Worm (Caenorhabditis elegans) whole organism, L1 larva: ENCODE data around the gene twk-32.

Experiments used
- Y116A8C.19 ChIP-seq: sonication (generic microtip); optimal IDR thresholded peaks from 2 replicates; lab custom pipeline; 2016; ENCODE audit warnings: missing compliant biosample characterization, missing genetic modification characterization, borderline replicate concordance
- aha-1 ChIP-seq: fragments of 150-350 bp; optimal IDR thresholded peaks from 2 replicates; lab custom pipeline; 2014; ENCODE audit warnings: missing biosample characterization, missing genetic modification characterization
- aly-2 ChIP-seq: fragments of 150-350 bp; optimal IDR thresholded peaks from 2 replicates; lab custom pipeline; 2014; ENCODE audit warnings: missing biosample characterization, missing genetic modification characterization
- ceh-8 ChIP-seq: fragments of 200-800 bp; sonication (Bioruptor generic); optimal IDR thresholded peaks from 2 replicates; lab custom pipeline; 2018; ENCODE audit warnings: mild to moderate bottlenecking, missing genetic modification characterization, moderate library complexity, missing compliant biosample characterization
- dsc-1 ChIP-seq: sonication (generic microtip); optimal IDR thresholded peaks from 2 replicates; lab custom pipeline; 2016; ENCODE audit warnings: mild to moderate bottlenecking, missing genetic modification characterization, missing compliant biosample characterization
- egl-13 ChIP-seq: sonication (generic microtip); optimal IDR thresholded peaks from 2 replicates; lab custom pipeline; 2016; ENCODE audit warnings: missing genotype, missing genetic modification reagents, missing genetic modification characterization, missing compliant biosample characterization
- elt-2 ChIP-seq: sonication (generic microtip); optimal IDR thresholded peaks from 2 replicates; lab custom pipeline; 2016; ENCODE audit warnings: missing genetic modification characterization, mild to moderate bottlenecking, inconsistent platforms, missing compliant biosample characterization, missing genetic modification reagents
- ets-5 ChIP-seq: fragments of 200-800 bp; sonication (Bioruptor generic); IDR thresholded peaks from 2 replicates; pipeline ENCODE4 v1.3.6; 2022; ENCODE audit warnings: missing genetic modification characterization, missing compliant biosample characterization
- fkh-4 ChIP-seq: sonication (generic microtip); optimal IDR thresholded peaks from 2 replicates; lab custom pipeline; 2016; ENCODE audit warnings: missing compliant biosample characterization, missing genetic modification characterization, borderline replicate concordance
- fos-1 ChIP-seq: fragments of 150-350 bp; optimal IDR thresholded peaks from 2 replicates; lab custom pipeline; 2014; ENCODE audit warnings: missing biosample characterization, missing genetic modification characterization
- grh-1 ChIP-seq: fragments of 200-800 bp; sonication (Bioruptor generic); IDR thresholded peaks from 2 replicates; pipeline ENCODE4 v1.3.6; 2022; ENCODE audit warnings: missing genetic modification reagents, missing genetic modification characterization, missing compliant biosample characterization
- hpl-2 ChIP-seq: fragments of 150-350 bp; optimal IDR thresholded peaks from 2 replicates; lab custom pipeline; 2014; ENCODE audit warnings: missing biosample characterization, missing genetic modification reagents, missing genetic modification characterization
- irx-1 ChIP-seq: sonication (generic microtip); optimal IDR thresholded peaks from 2 replicates; lab custom pipeline; 2016; ENCODE audit warnings: missing genetic modification characterization, missing compliant biosample characterization
- isw-1 ChIP-seq: fragments of 200-800 bp; sonication (Bioruptor generic); IDR thresholded peaks from 2 replicates; pipeline ENCODE4 v1.3.6; 2022; ENCODE audit warnings: missing genetic modification characterization, missing compliant biosample characterization
- lin-14 ChIP-seq: fragments of 200-800 bp; sonication (Bioruptor generic); optimal IDR thresholded peaks from 2 replicates; lab custom pipeline; 2018; ENCODE audit warnings: mild to moderate bottlenecking, missing genetic modification characterization, moderate library complexity, missing compliant biosample characterization
- lin-15B ChIP-seq: fragments of 150-350 bp; sonication (generic microtip); optimal IDR thresholded peaks from 3 replicates; lab custom pipeline; 2014; ENCODE audit warnings: missing biosample characterization, missing genetic modification characterization
- lin-35 ChIP-seq, 2 experiments: fragments of 150-350 bp; optimal IDR thresholded peaks; 2 replicates each; lab custom pipeline; 2014; ENCODE audit warnings: missing biosample characterization in 2 of 2, missing genetic modification characterization in 2 of 2, missing genetic modification reagents in 2 of 2
- lin-39 ChIP-seq: fragments of 150-350 bp; optimal IDR thresholded peaks from 2 replicates; lab custom pipeline; 2014; ENCODE audit warnings: missing biosample characterization, missing genetic modification reagents, missing genetic modification characterization
- lir-3 ChIP-seq: sonication (generic microtip); optimal IDR thresholded peaks from 2 replicates; lab custom pipeline; 2016; ENCODE audit warnings: mild to moderate bottlenecking, missing genetic modification characterization, moderate library complexity, missing compliant biosample characterization; ENCODE audit not compliant: poor library complexity
- mdl-1 ChIP-seq, 2 experiments: fragments of 150-350 bp; optimal IDR thresholded peaks; 2 replicates each; lab custom pipeline; 2014 to 2017; ENCODE audit warnings: missing biosample characterization in 2 of 2, missing genetic modification characterization in 2 of 2, inconsistent platforms in 1 of 2
- nhr-11 ChIP-seq: fragments of 150-350 bp; optimal IDR thresholded peaks from 2 replicates; lab custom pipeline; 2014; ENCODE audit warnings: missing biosample characterization, missing genetic modification characterization
- nhr-12 ChIP-seq: sonication (generic microtip); optimal IDR thresholded peaks from 2 replicates; lab custom pipeline; 2017; ENCODE audit warnings: missing biosample characterization, missing genetic modification characterization
- nhr-19 ChIP-seq: fragments of 200-800 bp; sonication (Bioruptor generic); conservative IDR thresholded peaks from 2 replicates; pipeline ENCODE4 v1.3.6; 2022; ENCODE audit warnings: missing genetic modification characterization, missing compliant biosample characterization
- nhr-20 ChIP-seq: sonication (generic microtip); optimal IDR thresholded peaks from 2 replicates; lab custom pipeline; 2016; ENCODE audit warnings: mild to moderate bottlenecking, missing genetic modification characterization, missing compliant biosample characterization
- nhr-71 ChIP-seq: sonication (generic microtip); optimal IDR thresholded peaks from 2 replicates; lab custom pipeline; 2016; ENCODE audit warnings: mild to moderate bottlenecking, missing genetic modification characterization, moderate library complexity, missing compliant biosample characterization
- nhr-84 ChIP-seq: sonication (generic microtip); optimal IDR thresholded peaks from 2 replicates; lab custom pipeline; 2017; ENCODE audit warnings: missing biosample characterization, missing genetic modification characterization
- nhr-85 ChIP-seq: sonication (generic microtip); peaks from one replicate; lab custom pipeline; 2016; ENCODE audit warnings: missing genetic modification characterization, inconsistent platforms, missing compliant biosample characterization
- pax-3 ChIP-seq: fragments of 200-800 bp; sonication (Bioruptor generic); optimal IDR thresholded peaks from 2 replicates; lab custom pipeline; 2018; ENCODE audit warnings: mild to moderate bottlenecking, missing genetic modification characterization, moderate library complexity, missing compliant biosample characterization
- skn-1 ChIP-seq: fragments of 150-350 bp; optimal IDR thresholded peaks from 2 replicates; lab custom pipeline; 2014; ENCODE audit warnings: missing biosample characterization, missing genetic modification characterization
- snu-23 ChIP-seq: sonication (generic microtip); optimal IDR thresholded peaks from 2 replicates; lab custom pipeline; 2016; ENCODE audit warnings: missing genetic modification characterization, missing compliant biosample characterization
- swsn-7 ChIP-seq: sonication (generic microtip); optimal IDR thresholded peaks from 2 replicates; lab custom pipeline; 2016; ENCODE audit warnings: missing genetic modification characterization, missing compliant biosample characterization
- tbx-2 ChIP-seq: sonication (generic microtip); optimal IDR thresholded peaks from 2 replicates; lab custom pipeline; 2016; ENCODE audit warnings: missing genetic modification characterization, missing compliant biosample characterization
- unc-30 ChIP-seq: sonication (generic microtip); optimal IDR thresholded peaks from 2 replicates; lab custom pipeline; 2017; ENCODE audit warnings: missing biosample characterization, missing genetic modification characterization
- unc-86 ChIP-seq: sonication (generic microtip); optimal IDR thresholded peaks from 2 replicates; lab custom pipeline; 2016; ENCODE audit warnings: missing genetic modification characterization, missing compliant biosample characterization
- unc-98 ChIP-seq: fragments of 200-800 bp; sonication (Bioruptor generic); IDR thresholded peaks from 2 replicates; pipeline ENCODE4 v1.3.6; 2022; ENCODE audit warnings: missing genetic modification characterization, missing compliant biosample characterization
- vab-15 ChIP-seq: sonication (generic microtip); optimal IDR thresholded peaks from 2 replicates; lab custom pipeline; 2017; ENCODE audit warnings: missing genotype, mild to moderate bottlenecking, missing genetic modification characterization, missing compliant biosample characterization
- ztf-11 ChIP-seq, 2 experiments: sonication (generic microtip); optimal IDR thresholded peaks; 2 replicates each; lab custom pipeline; 2016 to 2017; ENCODE audit warnings: missing genetic modification characterization in 2 of 2, missing biosample characterization in 1 of 2, missing compliant biosample characterization in 1 of 2
- ztf-4 ChIP-seq: fragments of 150-350 bp; optimal IDR thresholded peaks from 2 replicates; lab custom pipeline; 2014; ENCODE audit warnings: missing biosample characterization, missing genetic modification characterization

The twk-32 gene

ce11 chrV:13796246-13796776 lies at the start of gene twk-32:
twk-32 (plus strand) TSS chrV:13796641.
- TF ChIP-seq grh-1 (GFP tag; lab: Robert Waterston, UW): no peak
- TF ChIP-seq fkh-4 (tag; lab: Kevin White, UChicago): no peak
- TF ChIP-seq lir-3: peak; percentile 13
- peak; percentile 48 for TF ChIP-seq pax-3 (tag; lab: Kevin White, UChicago)
- TF ChIP-seq unc-30 (tag; lab: Kevin White, UChicago): no peak
- TF ChIP-seq lin-14 (GFP tag; lab: Kevin White, UChicago): peak; percentile 17
- no peak for TF ChIP-seq aha-1 (tag; lab: Kevin White, UChicago)
- peak; percentile 23 for TF ChIP-seq nhr-71 (tag; lab: Kevin White, UChicago)
- peak; percentile 29; the same call in 1 of the 2 replicates for TF ChIP-seq nhr-19 (GFP tag; lab: Robert Waterston, UW)
- TF ChIP-seq aly-2 (tag; lab: Kevin White, UChicago): no peak
- TF ChIP-seq irx-1: no peak
- peak; percentile 2 for TF ChIP-seq snu-23
- no peak for TF ChIP-seq egl-13
- TF ChIP-seq nhr-11: no peak
- TF ChIP-seq nhr-20 (tag; lab: Kevin White, UChicago): peak; percentile 25
- TF ChIP-seq lin-15B (tag; lab: Kevin White, UChicago): no peak
- no peak for TF ChIP-seq skn-1 (tag; lab: Kevin White, UChicago)
- no peak for TF ChIP-seq dsc-1
- TF ChIP-seq ztf-4 (tag; lab: Kevin White, UChicago): no peak
- TF ChIP-seq isw-1 (GFP tag; lab: Robert Waterston, UW): no peak

- TF ChIP-seq lin-14 (GFP tag; lab: Kevin White, UChicago) (no peak), unc-98 (GFP tag; lab: Robert Waterston, UW) (no peak), swsn-7 (no peak), lin-39 (no peak), hpl-2 (GFP tag; lab: Kevin White, UChicago) (no peak), lin-15B (tag; lab: Kevin White, UChicago) (no peak), isw-1 (GFP tag; lab: Robert Waterston, UW) (no peak), unc-86 (tag; lab: Kevin White, UChicago) (no peak), tbx-2 (tag; lab: Kevin White, UChicago) (no peak), nhr-85 (tag; lab: Kevin White, UChicago) (no peak), snu-23 (no peak), ztf-11 (tag; optimal IDR thresholded peaks at IDR 0.05; lab: Kevin White, UChicago) (no peak), lin-35 (GFP tag; optimal IDR thresholded peaks at IDR 0.05; lab: Kevin White, UChicago) (no peak), nhr-12 (no peak), fos-1 (tag; lab: Kevin White, UChicago) (no peak), ceh-8 (GFP tag; lab: Kevin White, UChicago) (no peak), skn-1 (tag; lab: Kevin White, UChicago) (no peak), nhr-84 (tag; lab: Kevin White, UChicago) (no peak), mdl-1 (tag; optimal IDR thresholded peaks at IDR 0.05; lab: Kevin White, UChicago) (no peak)
Observed at ce11 chrV:13748658-13749057, 47.8 kb upstream of the twk-32 start, which contains the start of gene F35E12.10. F35E12.10 (minus strand) TSS chrV:13748758.

- TF ChIP-seq Y116A8C.19 (tag; lab: Kevin White, UChicago) (no peak), vab-15 (tag; lab: Kevin White, UChicago) (no peak), ets-5 (GFP tag; lab: Robert Waterston, UW) (no peak), irx-1 (no peak), elt-2 (tag; lab: Kevin White, UChicago) (peak; percentile 41), fos-1 (tag; lab: Kevin White, UChicago) (no peak)
Observed at ce11 chrV:13751811-13752210, 44.6 kb upstream of the twk-32 start, which contains the start of gene cld-9. cld-9 (minus strand) TSS chrV:13751891.
